Worm (Caenorhabditis elegans) whole organism, mixed stage, embryonic: ENCODE data around the gene cysl-1.

Source experiments
- ceh-43 ChIP-seq: fragments of 200-800 bp; sonication (Bioruptor generic); optimal IDR thresholded peaks from 2 replicates; lab custom pipeline; 2018; ENCODE audit warnings: mild to moderate bottlenecking, missing genetic modification characterization, moderate library complexity, missing compliant biosample characterization
- flh-1 ChIP-seq: fragments of 200-800 bp; sonication (Bioruptor generic); optimal IDR thresholded peaks from 2 replicates; lab custom pipeline; 2018; ENCODE audit warnings: mild to moderate bottlenecking, missing genetic modification characterization, moderate library complexity, missing compliant biosample characterization
- ham-2 ChIP-seq: fragments of 200-800 bp; sonication (Bioruptor generic); optimal IDR thresholded peaks from 2 replicates; lab custom pipeline; 2018; ENCODE audit warnings: mild to moderate bottlenecking, missing genetic modification characterization, missing compliant biosample characterization
- hlh-1 ChIP-seq: fragments of 150-350 bp; optimal IDR thresholded peaks from 2 replicates; lab custom pipeline; 2014; ENCODE audit warnings: missing biosample characterization, missing genetic modification reagents, missing genetic modification characterization
- lin-32 ChIP-seq: fragments of 200-800 bp; sonication (Bioruptor generic); optimal IDR thresholded peaks from 2 replicates; lab custom pipeline; 2018; ENCODE audit warnings: mild to moderate bottlenecking, missing genetic modification characterization, missing compliant biosample characterization
- lsy-2 ChIP-seq: fragments of 150-350 bp; optimal IDR thresholded peaks from 2 replicates; lab custom pipeline; 2014; ENCODE audit warnings: missing biosample characterization, missing genetic modification characterization
- mls-2 ChIP-seq: sonication (generic microtip); optimal IDR thresholded peaks from 2 replicates; lab custom pipeline; 2016; ENCODE audit warnings: mild to moderate bottlenecking, missing genetic modification characterization, moderate library complexity, missing compliant biosample characterization
- nhr-2 ChIP-seq: fragments of 150-350 bp; optimal IDR thresholded peaks from 2 replicates; lab custom pipeline; 2014; ENCODE audit warnings: missing biosample characterization, missing genetic modification characterization
- nhr-28 ChIP-seq: fragments of 150-350 bp; optimal IDR thresholded peaks from 2 replicates; lab custom pipeline; 2014; ENCODE audit warnings: missing biosample characterization, missing genetic modification characterization
- nhr-76 ChIP-seq: sonication (generic microtip); optimal IDR thresholded peaks from 2 replicates; lab custom pipeline; 2017; ENCODE audit warnings: missing biosample characterization, missing genetic modification characterization
- sptf-1 ChIP-seq: sonication (generic microtip); optimal IDR thresholded peaks from 2 replicates; lab custom pipeline; 2017; ENCODE audit warnings: mild to moderate bottlenecking, missing genetic modification characterization, moderate library complexity, missing compliant biosample characterization
- tbx-8 ChIP-seq: fragments of 200-800 bp; sonication (Bioruptor generic); optimal IDR thresholded peaks from 2 replicates; lab custom pipeline; 2018; ENCODE audit warnings: mild to moderate bottlenecking, missing genetic modification characterization, moderate library complexity, missing compliant biosample characterization
- unc-120 ChIP-seq: sonication (generic microtip); optimal IDR thresholded peaks from 2 replicates; lab custom pipeline; 2017; ENCODE audit warnings: missing genetic modification characterization, missing compliant biosample characterization; ENCODE audit not compliant: poor library complexity, severe bottlenecking
- unc-39 ChIP-seq: fragments of 150-350 bp; optimal IDR thresholded peaks from 2 replicates; lab custom pipeline; 2014; ENCODE audit warnings: missing biosample characterization, missing genetic modification characterization
- unc-62 ChIP-seq: fragments of 150-350 bp; optimal IDR thresholded peaks from 2 replicates; lab custom pipeline; 2014; ENCODE audit warnings: missing biosample characterization, missing genetic modification reagents, missing genetic modification characterization
- ztf-11 ChIP-seq: fragments of 150-350 bp; optimal IDR thresholded peaks from 2 replicates; lab custom pipeline; 2014; ENCODE audit warnings: missing biosample characterization, missing genetic modification characterization

The cysl-1 gene

DNA sequence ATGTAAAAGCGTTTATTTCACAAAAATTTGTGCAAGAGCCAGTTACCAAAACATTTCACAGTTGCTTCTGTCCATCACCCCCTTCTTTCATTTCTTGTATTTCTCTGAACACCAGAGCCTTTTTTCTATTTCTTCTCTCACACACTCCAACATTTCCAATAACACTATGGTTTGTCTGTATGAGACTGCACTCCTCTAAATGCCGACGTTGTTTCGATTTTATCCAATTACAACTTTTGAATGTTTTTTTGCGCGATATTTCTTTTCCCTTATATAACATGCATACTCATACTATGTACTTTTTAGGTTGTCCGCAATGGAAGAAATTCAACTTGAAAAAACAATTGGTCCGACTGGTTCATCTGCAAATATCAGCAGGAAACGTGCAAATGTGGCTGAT lies 48.5 kb downstream of the cysl-1 start, which contains the start of gene F21G4.5:
Gene F21G4.5, plus strand, starts transcription at position 301 of the 400 bp plus-strand sequence.
- TF ChIP-seq unc-62 (GFP tag; lab: Kevin White, UChicago) (no peak), lsy-2 (tag; lab: Kevin White, UChicago) (no peak), nhr-76 (no peak), ham-2 (GFP tag; lab: Kevin White, UChicago) (no peak), lin-32 (GFP tag; lab: Kevin White, UChicago) (no peak), unc-39 (no peak), nhr-28 (no peak), flh-1 (no peak), tbx-8 (GFP tag; lab: Kevin White, UChicago) (no peak), mls-2 (tag; lab: Kevin White, UChicago) (no peak), ceh-43 (GFP tag; lab: Kevin White, UChicago) (no peak), unc-120 (tag; lab: Kevin White, UChicago) (no peak), hlh-1 (tag; lab: Kevin White, UChicago) (no peak), nhr-2 (tag; lab: Kevin White, UChicago) (no peak), ztf-11 (tag; lab: Kevin White, UChicago) (no peak), sptf-1 (tag; lab: Kevin White, UChicago) (no peak)
